Worm (Caenorhabditis elegans): ENCODE measurements around the gene F56H9.9.

F56H9.9 gene

ce11 chrV:12632048-12632447, 7.8 kb upstream of the F56H9.9 start, which contains the start of gene srx-113:
Gene srx-113, minus strand, starts transcription at chrV:12632148.
- TF ChIP-seq lin-11 (tag; optimal IDR thresholded peaks at IDR 0.05), result no peak
- no peak for TF ChIP-seq nhr-10 (tag; optimal IDR thresholded peaks at IDR 0.05)
- TF ChIP-seq mbf-1 (tag; optimal IDR thresholded peaks at IDR 0.05), result no peak
- no peak for TF ChIP-seq lin-39 (tag; optimal IDR thresholded peaks at IDR 0.05)
- no peak for TF ChIP-seq ztf-1 (GFP tag; conservative IDR thresholded peaks at IDR 0.05)
- no peak for TF ChIP-seq elt-1 (tag; optimal IDR thresholded peaks at IDR 0.05)
- TF ChIP-seq nhr-25 (tag; optimal IDR thresholded peaks at IDR 0.05), result no peak
- TF ChIP-seq nhr-11 (tag; optimal IDR thresholded peaks at IDR 0.05), result no peak
- no peak for TF ChIP-seq ztf-11 (tag; optimal IDR thresholded peaks at IDR 0.05)
- no peak for TF ChIP-seq unc-55 (GFP tag; optimal IDR thresholded peaks at IDR 0.05)
- no peak for TF ChIP-seq sem-4 (tag; optimal IDR thresholded peaks at IDR 0.05)
- no peak for TF ChIP-seq skn-1 (tag; optimal IDR thresholded peaks at IDR 0.05)
- no peak for TF ChIP-seq mdl-1 (tag; optimal IDR thresholded peaks at IDR 0.05)

ce11 chrV:12629743-12630142, 5.5 kb upstream of the F56H9.9 start, which contains the start of gene F56H9.6:
Gene F56H9.6, minus strand, starts transcription at chrV:12629843.
- TF ChIP-seq sma-9 (GFP tag; optimal IDR thresholded peaks at IDR 0.05) (no peak), sma-9 (tag; optimal IDR thresholded peaks at IDR 0.05) (no peak), mbf-1 (tag; optimal IDR thresholded peaks at IDR 0.05) (no peak), fos-1 (tag; optimal IDR thresholded peaks at IDR 0.05) (no peak), unc-55 (GFP tag; optimal IDR thresholded peaks at IDR 0.05) (no peak), ceh-16 (tag; optimal IDR thresholded peaks at IDR 0.05) (no peak), nhr-10 (tag; optimal IDR thresholded peaks at IDR 0.05) (no peak), lin-11 (tag; optimal IDR thresholded peaks at IDR 0.05) (no peak), F13H6.1 (tag; optimal IDR thresholded peaks at IDR 0.05) (no peak), lin-39 (tag; optimal IDR thresholded peaks at IDR 0.05) (no peak), nhr-11 (tag; optimal IDR thresholded peaks at IDR 0.05) (no peak), elt-1 (tag; optimal IDR thresholded peaks at IDR 0.05) (no peak)

- TF ChIP-seq unc-55 (GFP tag; optimal IDR thresholded peaks at IDR 0.05) (no peak), nhr-23 (tag; optimal IDR thresholded peaks at IDR 0.05) (no peak), ztf-1 (GFP tag; conservative IDR thresholded peaks at IDR 0.05) (no peak), lsy-2 (tag; optimal IDR thresholded peaks at IDR 0.05) (no peak), dmd-4 (tag; optimal IDR thresholded peaks at IDR 0.05) (no peak), nhr-25 (tag; optimal IDR thresholded peaks at IDR 0.05) (no peak), nhr-6 (tag; optimal IDR thresholded peaks at IDR 0.05) (no peak), ceh-16 (tag; optimal IDR thresholded peaks at IDR 0.05) (no peak)
Observed at ce11 chrV:12612118-12612517, 12.2 kb downstream of the F56H9.9 start, which contains the start of gene cyc-2.2. Gene cyc-2.2, minus strand, starts transcription at chrV:12612218.

ce11 chrV:12611029-12611428, 13.2 kb downstream of the F56H9.9 start, which contains the start of gene cubn-1:
Gene cubn-1, plus strand, starts transcription at chrV:12611329.
- TF ChIP-seq sma-9 (GFP tag; optimal IDR thresholded peaks at IDR 0.05) (no peak), sma-9 (tag; optimal IDR thresholded peaks at IDR 0.05) (no peak), aly-2 (tag; optimal IDR thresholded peaks at IDR 0.05) (no peak), elt-1 (tag; optimal IDR thresholded peaks at IDR 0.05) (no peak), F13H6.1 (tag; optimal IDR thresholded peaks at IDR 0.05) (no peak), unc-55 (GFP tag; optimal IDR thresholded peaks at IDR 0.05) (no peak), peb-1 (tag; optimal IDR thresholded peaks at IDR 0.05) (no peak), nhr-129 (tag; optimal IDR thresholded peaks at IDR 0.05) (no peak), ZK546.5 (tag; optimal IDR thresholded peaks at IDR 0.05) (no peak), ama-1 (optimal IDR thresholded peaks at IDR 0.05) (no peak), lin-39 (tag; optimal IDR thresholded peaks at IDR 0.05) (no peak)

ce11 chrV:12609526-12609925, 14.7 kb downstream of the F56H9.9 start, which contains the start of gene ZC116.1:
Gene ZC116.1, plus strand, starts transcription at chrV:12609826.
- TF ChIP-seq ztf-1 (GFP tag; conservative IDR thresholded peaks at IDR 0.05) (no peak), nhr-10 (tag; optimal IDR thresholded peaks at IDR 0.05) (no peak), ztf-4 (tag; optimal IDR thresholded peaks at IDR 0.05) (no peak), nhr-25 (tag; optimal IDR thresholded peaks at IDR 0.05) (no peak), ceh-82 (tag; optimal IDR thresholded peaks at IDR 0.05) (no peak), ztf-11 (tag; optimal IDR thresholded peaks at IDR 0.05) (no peak), nhr-77 (tag; optimal IDR thresholded peaks at IDR 0.05) (no peak), sma-9 (GFP tag; optimal IDR thresholded peaks at IDR 0.05) (no peak), sma-9 (tag; optimal IDR thresholded peaks at IDR 0.05) (no peak)

ce11 chrV:12608857-12609256, 15.4 kb downstream of the F56H9.9 start, which contains the start of gene ZC116.5:
Gene ZC116.5, minus strand, starts transcription at chrV:12608957.
- TF ChIP-seq nhr-21 (tag; optimal IDR thresholded peaks at IDR 0.05), result no peak
- no peak for TF ChIP-seq F13H6.1 (tag; optimal IDR thresholded peaks at IDR 0.05)
